Worm (Caenorhabditis elegans) whole organism, L4 larva: Measurements from ENCODE around the gene sfxn-1.2.

Source experiments
- pha-4 ChIP-seq, 2 experiments: fragments of 150-350 bp in 1 of 2; fragments of 200-800 bp in 1 of 2; sonication (Bioruptor generic) in 1 of 2; IDR thresholded peaks in 1 of 2; optimal IDR thresholded peaks in 1 of 2; 2 replicates each; pipeline versions ENCODE4 v1.3.6 to Lab custom; 2014 to 2022; ENCODE audit warnings: missing genetic modification characterization in 2 of 2, missing genetic modification reagents in 2 of 2, missing biosample characterization in 1 of 2, missing compliant biosample characterization in 1 of 2
- zfp-2 ChIP-seq: sonication (generic microtip); optimal IDR thresholded peaks from 2 replicates; lab custom pipeline; 2016; ENCODE audit warnings: mild to moderate bottlenecking, missing genetic modification characterization, missing compliant biosample characterization

ce11 chrII:11178737-11179136 is 7.1 kb upstream of the sfxn-1.2 start:
- no peak for TF ChIP-seq pha-4 (GFP tag; IDR thresholded peaks at IDR 0.05; lab: Robert Waterston, UW)
- no peak for TF ChIP-seq pha-4 (tag; optimal IDR thresholded peaks at IDR 0.05; lab: Kevin White, UChicago)
- TF ChIP-seq zfp-2: no peak
